Fruit fly (Drosophila melanogaster): ENCODE data around the gene CG31676.
A peak's percentile ranks its signal among the peaks of the same experiment; 100 is the strongest.

CG31676 gene

dm6 chr2L:20799991-20800897 is 40.3 kb upstream of the CG31676 start (continued):
- TF ChIP-seq D (optimal IDR thresholded peaks at IDR 0.05) (no peak), D (GFP tag; optimal IDR thresholded peaks at IDR 0.05) (peak; percentile 36), ewg (GFP tag; optimal IDR thresholded peaks at IDR 0.05) (peak; percentile 26), CG17802 (tag; optimal IDR thresholded peaks at IDR 0.05) (peak; percentile 31), Gsc (GFP tag; IDR thresholded peaks at IDR 0.05) (no peak), CG6654 (GFP tag; optimal IDR thresholded peaks at IDR 0.05) (peak; percentile 14), Mes4 (GFP tag; optimal IDR thresholded peaks at IDR 0.05) (peak; percentile 39), jigr1 (GFP tag; IDR thresholded peaks at IDR 0.05) (no peak), CG4730 (GFP tag; IDR thresholded peaks at IDR 0.05) (peak; percentile 62), CG33213 (GFP tag; optimal IDR thresholded peaks at IDR 0.05) (peak; percentile 68), CG10366 (GFP tag; IDR thresholded peaks at IDR 0.05) (peak; percentile 62), CTCF (GFP tag; optimal IDR thresholded peaks at IDR 0.05) (no peak), Hmr (GFP tag; optimal IDR thresholded peaks at IDR 0.05) (peak; percentile 92), CG3281 (GFP tag; optimal IDR thresholded peaks at IDR 0.05) (peak; percentile 83), ab (GFP tag; optimal IDR thresholded peaks at IDR 0.05) (no peak), CG17328 (GFP tag; IDR thresholded peaks at IDR 0.05) (peak; percentile 47), CG12236 (GFP tag; optimal IDR thresholded peaks at IDR 0.05) (peak; percentile 40), stc (GFP tag; IDR thresholded peaks at IDR 0.05) (peak; percentile 23; the same call in 1 of the 2 replicates), D19A (tag; optimal IDR thresholded peaks at IDR 0.05) (peak; percentile 32), rib (GFP tag; IDR thresholded peaks at IDR 0.05) (peak; percentile 75), gce (GFP tag; IDR thresholded peaks at IDR 0.05) (peak; percentile 71; the same call in 1 of the 3 replicates), Max (GFP tag; optimal IDR thresholded peaks at IDR 0.05) (peak; percentile 59), Drgx (GFP tag; IDR thresholded peaks at IDR 0.05) (peak; percentile 79), Fer2 (tag; optimal IDR thresholded peaks at IDR 0.05) (peak; percentile 63), CG17359 (tag; optimal IDR thresholded peaks at IDR 0.05) (peak; percentile 77), CG11560 (tag; IDR thresholded peaks at IDR 0.05) (peak; percentile 61; the same call in 2 of the 3 replicates), E2f2 (GFP tag; IDR thresholded peaks at IDR 0.05) (peak; percentile 45), zf30C (GFP tag; optimal IDR thresholded peaks at IDR 0.05) (no peak), insv (GFP tag; optimal IDR thresholded peaks at IDR 0.05) (no peak), CG4617 (GFP tag; optimal IDR thresholded peaks at IDR 0.05; ENCODE audit: borderline replicate concordance) (no peak), CG8388 (GFP tag; optimal IDR thresholded peaks at IDR 0.05) (peak; percentile 36), tgo (GFP tag; IDR thresholded peaks at IDR 0.05) (peak; percentile 75), ro (GFP tag; IDR thresholded peaks at IDR 0.05) (0 out of 2 replicates have a peak, but pooled peaks have one; percentile 30), yki (optimal IDR thresholded peaks at IDR 0.05) (no peak), Doc2 (GFP tag; IDR thresholded peaks at IDR 0.05) (no peak), Opbp (GFP tag; IDR thresholded peaks at IDR 0.05; ENCODE audit: partially characterized antibody) (no peak), pnt (GFP tag; optimal IDR thresholded peaks at IDR 0.05) (peak; percentile 67), bcd (GFP tag; optimal IDR thresholded peaks at IDR 0.05) (peak; percentile 72), abd-A (tag; optimal IDR thresholded peaks at IDR 0.05) (peak; percentile 97), caup (GFP tag; optimal IDR thresholded peaks at IDR 0.05; ENCODE audit: severe bottlenecking) (peak; percentile 76), emc (GFP tag; optimal IDR thresholded peaks at IDR 0.05) (peak; percentile 60), dmrt11E (tag; optimal IDR thresholded peaks at IDR 0.05) (peak; percentile 68), br (optimal IDR thresholded peaks at IDR 0.05) (no peak), grn (GFP tag; optimal IDR thresholded peaks at IDR 0.05) (peak; percentile 66), CG8924 (tag; optimal IDR thresholded peaks at IDR 0.05) (peak; percentile 78), pum (GFP tag; optimal IDR thresholded peaks at IDR 0.05) (peak; percentile 61), CG10431 (GFP tag; optimal IDR thresholded peaks at IDR 0.05) (no peak), sr (GFP tag; IDR thresholded peaks at IDR 0.05) (no peak), CG12659 (GFP tag; optimal IDR thresholded peaks at IDR 0.05) (peak; percentile 70), CG17361 (GFP tag; IDR thresholded peaks at IDR 0.05) (peak; percentile 60; the same call in 2 of the 3 replicates), sisA (GFP tag; IDR thresholded peaks at IDR 0.05) (peak; percentile 73)

All from whole organism, embryonic.